Comparison of ENCODE assay signal across 1 fruit fly cellular context in genomic region chr3L:17915792-17916540, dm6.
TF ChIP-seq lines count a peak whose summit lies in the region.

No protein-coding gene starts in this region.

TF ChIP-seq in whole organism, embryonic, 481 proteins besides CTCF, POLR2A, EP300 and RAD21 (continued from another document):
- TF ChIP-seq ac (GFP tag; optimal IDR thresholded peaks at IDR 0.05; lab: Kevin White, UChicago) (no peak), sens-2 (GFP tag; IDR thresholded peaks at IDR 0.05; lab: Robert Waterston, UW) (no peak), CrebB (tag; optimal IDR thresholded peaks at IDR 0.05; lab: Kevin White, UChicago) (no peak), Rfx (GFP tag; IDR thresholded peaks at IDR 0.05; lab: Robert Waterston, UW) (no peak), CG12659 (GFP tag; optimal IDR thresholded peaks at IDR 0.05; lab: Kevin White, UChicago) (no peak), salm (tag; optimal IDR thresholded peaks at IDR 0.05; lab: Kevin White, UChicago) (no peak), CG12769 (tag; optimal IDR thresholded peaks at IDR 0.05; lab: Kevin White, UChicago) (peak; percentile 65), ken (GFP tag; IDR thresholded peaks at IDR 0.05; lab: Robert Waterston, UW) (no peak), CG17328 (GFP tag; IDR thresholded peaks at IDR 0.05; lab: Robert Waterston, UW) (no peak), knrl (GFP tag; IDR thresholded peaks at IDR 0.05; lab: Robert Waterston, UW; ENCODE audit: partially characterized antibody) (no peak), CG2202 (tag; optimal IDR thresholded peaks at IDR 0.05; lab: Kevin White, UChicago) (no peak), CG17912 (GFP tag; optimal IDR thresholded peaks at IDR 0.05; lab: Kevin White, UChicago) (no peak), Gug (GFP tag; IDR thresholded peaks at IDR 0.05; lab: Robert Waterston, UW) (no peak), Optix (GFP tag; IDR thresholded peaks at IDR 0.05; lab: Robert Waterston, UW) (no peak), CG11456 (GFP tag; IDR thresholded peaks at IDR 0.05; lab: Robert Waterston, UW) (no peak), pros (GFP tag; optimal IDR thresholded peaks at IDR 0.05; lab: Kevin White, UChicago) (no peak), schlank (tag; optimal IDR thresholded peaks at IDR 0.05; lab: Kevin White, UChicago) (peak; percentile 17), lilli (GFP tag; optimal IDR thresholded peaks at IDR 0.05; lab: Kevin White, UChicago) (no peak), eyg (GFP tag; optimal IDR thresholded peaks at IDR 0.05; lab: Kevin White, UChicago) (no peak), CG12391 (tag; optimal IDR thresholded peaks at IDR 0.05; lab: Kevin White, UChicago) (no peak), ewg (GFP tag; optimal IDR thresholded peaks at IDR 0.05; lab: Kevin White, UChicago) (no peak), CG30020 (tag; optimal IDR thresholded peaks at IDR 0.05; lab: Kevin White, UChicago) (no peak), croc (GFP tag; conservative IDR thresholded peaks at IDR 0.05; lab: Robert Waterston, UW) (no peak), jing (GFP tag; optimal IDR thresholded peaks at IDR 0.05; lab: Kevin White, UChicago) (no peak), CG1024 (GFP tag; IDR thresholded peaks at IDR 0.05; lab: Robert Waterston, UW) (no peak), bab2 (GFP tag; optimal IDR thresholded peaks at IDR 0.05; lab: Kevin White, UChicago) (no peak), slp2 (GFP tag; optimal IDR thresholded peaks at IDR 0.05; lab: Kevin White, UChicago) (no peak), fd64A (GFP tag; optimal IDR thresholded peaks at IDR 0.05; lab: Kevin White, UChicago) (no peak), CG7745 (tag; optimal IDR thresholded peaks at IDR 0.05; lab: Kevin White, UChicago) (no peak), CG2712 (tag; optimal IDR thresholded peaks at IDR 0.05; lab: Kevin White, UChicago) (no peak), ro (GFP tag; IDR thresholded peaks at IDR 0.05; lab: Robert Waterston, UW) (no peak), sim (GFP tag; IDR thresholded peaks at IDR 0.05; lab: Robert Waterston, UW) (no peak), vvl (GFP tag; IDR thresholded peaks at IDR 0.05; lab: Robert Waterston, UW) (0 out of 2 replicates have a peak, but pooled peaks have one; percentile 7), sna (GFP tag; IDR thresholded peaks at IDR 0.05; lab: Robert Waterston, UW; ENCODE audit: partially characterized antibody) (no peak), Bgb (GFP tag; IDR thresholded peaks at IDR 0.05; lab: Robert Waterston, UW; ENCODE audit: partially characterized antibody) (peak; percentile 41; the same call in 1 of the 2 replicates), CG6654 (GFP tag; optimal IDR thresholded peaks at IDR 0.05; lab: Kevin White, UChicago) (no peak), gce (GFP tag; IDR thresholded peaks at IDR 0.05; lab: Robert Waterston, UW) (no peak), Scr (GFP tag; IDR thresholded peaks at IDR 0.05; lab: Robert Waterston, UW; ENCODE audit: partially characterized antibody) (peak; percentile 39; the same call in 1 of the 2 replicates), ci (GFP tag; IDR thresholded peaks at IDR 0.05; lab: Robert Waterston, UW) (no peak), CG4820 (GFP tag; optimal IDR thresholded peaks at IDR 0.05; lab: Kevin White, UChicago) (no peak), CG17802 (tag; optimal IDR thresholded peaks at IDR 0.05; lab: Kevin White, UChicago) (no peak), lab (GFP tag; optimal IDR thresholded peaks at IDR 0.05; lab: Kevin White, UChicago) (peak; percentile 23), CG2129 (GFP tag; IDR thresholded peaks at IDR 0.05; lab: Robert Waterston, UW; ENCODE audit: partially characterized antibody) (no peak), CG4282 (GFP tag; optimal IDR thresholded peaks at IDR 0.05; lab: Kevin White, UChicago) (no peak), CG13624 (GFP tag; optimal IDR thresholded peaks at IDR 0.05; lab: Kevin White, UChicago) (peak; percentile 26), CG1792 (GFP tag; optimal IDR thresholded peaks at IDR 0.05; lab: Kevin White, UChicago) (no peak), CG14860 (GFP tag; IDR thresholded peaks at IDR 0.05; lab: Robert Waterston, UW; ENCODE audit: partially characterized antibody) (peak; percentile 43; the same call in 2 of the 3 replicates), CG8290 (GFP tag; optimal IDR thresholded peaks at IDR 0.05; lab: Kevin White, UChicago) (no peak), CG8290 (tag; optimal IDR thresholded peaks at IDR 0.05; lab: Kevin White, UChicago) (peak in 1 of 2 experiments; percentile 47), her (GFP tag; optimal IDR thresholded peaks at IDR 0.05; lab: Kevin White, UChicago) (no peak), CG16813 (GFP tag; IDR thresholded peaks at IDR 0.05; lab: Robert Waterston, UW; ENCODE audit: partially characterized antibody) (peak; percentile 60), lmd (GFP tag; IDR thresholded peaks at IDR 0.05; lab: Robert Waterston, UW) (no peak), ab (GFP tag; optimal IDR thresholded peaks at IDR 0.05; lab: Kevin White, UChicago) (no peak), CG11504 (tag; optimal IDR thresholded peaks at IDR 0.05; lab: Kevin White, UChicago) (no peak), sd (tag; optimal IDR thresholded peaks at IDR 0.05; lab: Kevin White, UChicago) (peak; percentile 16), ftz-f1 (GFP tag; optimal IDR thresholded peaks at IDR 0.05; lab: Kevin White, UChicago) (peak; percentile 86), CoRest (tag; optimal IDR thresholded peaks at IDR 0.05; lab: Kevin White, UChicago) (no peak), CG10431 (GFP tag; optimal IDR thresholded peaks at IDR 0.05; lab: Kevin White, UChicago) (no peak), slou (GFP tag; optimal IDR thresholded peaks at IDR 0.05; lab: Kevin White, UChicago) (no peak), odd (GFP tag; optimal IDR thresholded peaks at IDR 0.05; lab: Kevin White, UChicago) (no peak), prd (optimal IDR thresholded peaks at IDR 0.05; lab: Kevin White, UChicago) (no peak), prd (GFP tag; IDR thresholded peaks at IDR 0.05; lab: Robert Waterston, UW) (no peak), so (GFP tag; IDR thresholded peaks at IDR 0.05; lab: Robert Waterston, UW) (no peak), MTF-1 (GFP tag; optimal IDR thresholded peaks at IDR 0.05; lab: Kevin White, UChicago; ENCODE audit: borderline replicate concordance) (no peak), fru (optimal IDR thresholded peaks at IDR 0.05; lab: Kevin White, UChicago) (no peak), tll (GFP tag; optimal IDR thresholded peaks at IDR 0.05; lab: Kevin White, UChicago) (no peak), HLHmδ (GFP tag; optimal IDR thresholded peaks at IDR 0.05; lab: Kevin White, UChicago) (no peak), p53 (GFP tag; optimal IDR thresholded peaks at IDR 0.05; lab: Kevin White, UChicago) (no peak), CG34224 (GFP tag; IDR thresholded peaks at IDR 0.05; lab: Robert Waterston, UW; ENCODE audit: partially characterized antibody) (peak; percentile 55; the same call in 1 of the 3 replicates), CG15696 (tag; optimal IDR thresholded peaks at IDR 0.05; lab: Kevin White, UChicago) (no peak), CG17186 (GFP tag; optimal IDR thresholded peaks at IDR 0.05; lab: Kevin White, UChicago) (no peak), tna (GFP tag; IDR thresholded peaks at IDR 0.05; lab: Robert Waterston, UW; ENCODE audit: partially characterized antibody) (peak; percentile 57; the same call in 1 of the 2 replicates), CG13287 (GFP tag; IDR thresholded peaks at IDR 0.05; lab: Robert Waterston, UW; ENCODE audit: partially characterized antibody) (peak; percentile 44; the same call in 1 of the 2 replicates), ato (GFP tag; IDR thresholded peaks at IDR 0.05; lab: Robert Waterston, UW; ENCODE audit: partially characterized antibody) (peak; percentile 42; the same call in 1 of the 2 replicates), CG10462 (GFP tag; optimal IDR thresholded peaks at IDR 0.05; lab: Kevin White, UChicago) (no peak), CG10274 (GFP tag; optimal IDR thresholded peaks at IDR 0.05; lab: Kevin White, UChicago) (no peak), D19B (GFP tag; optimal IDR thresholded peaks at IDR 0.05; lab: Kevin White, UChicago) (peak; percentile 55), CG4424 (GFP tag; optimal IDR thresholded peaks at IDR 0.05; lab: Kevin White, UChicago) (no peak), CG15514 (GFP tag; optimal IDR thresholded peaks at IDR 0.05; lab: Kevin White, UChicago) (no peak), Xbp1 (GFP tag; optimal IDR thresholded peaks at IDR 0.05; lab: Kevin White, UChicago) (no peak), usp (GFP tag; optimal IDR thresholded peaks at IDR 0.05; lab: Kevin White, UChicago) (no peak), CG3847 (GFP tag; IDR thresholded peaks at IDR 0.05; lab: Robert Waterston, UW) (no peak), PHDP (tag; optimal IDR thresholded peaks at IDR 0.05; lab: Kevin White, UChicago) (no peak), CG2678 (tag; optimal IDR thresholded peaks at IDR 0.05; lab: Kevin White, UChicago) (no peak), CG7963 (GFP tag; IDR thresholded peaks at IDR 0.05; lab: Robert Waterston, UW; ENCODE audit: partially characterized antibody) (no peak; the same call in 2 of the 3 replicates)
